Worm (Caenorhabditis elegans) whole organism, midembryonic: Measurements from ENCODE around the gene EGAP2.2.

Source experiments
- T22C8.4 ChIP-seq: fragments of 200-800 bp; sonication (Bioruptor generic); IDR thresholded peaks from 2 replicates; pipeline ENCODE4 v1.3.6; 2022; ENCODE audit warnings: missing genetic modification characterization, missing compliant biosample characterization
- cog-1 ChIP-seq: sonication (generic microtip); optimal IDR thresholded peaks from 2 replicates; lab custom pipeline; 2016; ENCODE audit warnings: missing genetic modification characterization, missing compliant biosample characterization
- flt-1 ChIP-seq: fragments of 200-800 bp; sonication (Bioruptor generic); IDR thresholded peaks from 2 replicates; pipeline ENCODE4 v1.3.6; 2022; ENCODE audit warnings: missing genetic modification characterization, missing compliant biosample characterization
- klf-2 ChIP-seq: fragments of 200-800 bp; sonication (Bioruptor generic); conservative IDR thresholded peaks from 2 replicates; pipeline ENCODE4 v1.3.6; 2022; ENCODE audit warnings: missing genetic modification reagents, missing genetic modification characterization, missing compliant biosample characterization
- med-1 ChIP-seq: sonication (generic microtip); optimal IDR thresholded peaks from 2 replicates; lab custom pipeline; 2017; ENCODE audit warnings: missing genetic modification characterization, mild to moderate bottlenecking, missing compliant biosample characterization, antibody characterized with exemption, missing genetic modification reagents; ENCODE audit not compliant: insufficient read depth
- tab-1 ChIP-seq: fragments of 200-800 bp; sonication (Bioruptor generic); IDR thresholded peaks from 2 replicates; pipeline ENCODE4 v1.3.6; 2022; ENCODE audit warnings: missing genetic modification characterization, missing compliant biosample characterization

DNA sequence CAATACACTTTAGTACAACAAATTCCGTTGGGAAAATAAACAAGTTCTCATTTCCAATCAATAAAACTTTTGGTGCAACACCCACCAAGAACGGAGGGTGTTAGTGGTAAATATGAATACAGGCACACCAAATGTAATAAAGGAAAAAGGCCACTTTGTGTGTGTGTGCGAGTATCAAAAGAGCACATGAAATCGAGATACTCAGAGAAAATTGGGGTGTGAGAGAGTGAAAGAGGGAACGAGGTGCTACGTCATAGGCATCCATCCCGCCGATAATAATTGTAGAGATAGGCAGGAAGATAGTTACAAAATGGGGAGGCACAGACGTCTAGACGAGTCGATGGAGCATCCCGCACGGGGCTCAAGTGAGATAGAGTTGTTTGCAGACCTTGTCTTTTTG is 1.9 kb upstream of the EGAP2.2 start:
- TF ChIP-seq klf-2 (GFP tag; lab: Robert Waterston, UW), result no peak
- 0 out of 2 replicates have a peak, but pooled peaks have one; percentile 30 for TF ChIP-seq flt-1 (GFP tag; lab: Robert Waterston, UW)
- no peak for TF ChIP-seq tab-1 (GFP tag; lab: Robert Waterston, UW)
- peak; percentile 16 for TF ChIP-seq cog-1 (tag; lab: Kevin White, UChicago)
- no peak for TF ChIP-seq T22C8.4
- no peak for TF ChIP-seq med-1
